Fruit fly (Drosophila melanogaster): ENCODE data around the gene CG10553.

The CG10553 gene

dm6 chr3R:25269909-25270308 lies 48.0 kb downstream of the CG10553 start, which contains the start of the genes CG11889 and CG11891:
TSS of gene CG11889 (plus strand) at chr3R:25270209.
TSS of gene CG11891 (plus strand) at chr3R:25270209.
- TF ChIP-seq Med (GFP tag) (peak; percentile 12), NK7.1 (GFP tag; optimal IDR thresholded peaks at IDR 0.05) (no peak)

dm6 chr3R:25266751-25267150 lies 51.2 kb downstream of the CG10553 start:
- TF ChIP-seq Oaz (GFP tag; IDR thresholded peaks at IDR 0.05) = no peak
- no peak for TF ChIP-seq Hr51 (GFP tag; optimal IDR thresholded peaks at IDR 0.05)
- peak; percentile 92 for TF ChIP-seq Ets65A (GFP tag)
- no peak for TF ChIP-seq Dad (GFP tag; optimal IDR thresholded peaks at IDR 0.05)

All from whole organism, embryonic.